Fruit fly (Drosophila melanogaster) whole organism, embryonic: ENCODE measurements around the gene CG9008.

Experiments used
- Antp ChIP-seq: fragments of 200-800 bp; sonication (Bioruptor generic); optimal IDR thresholded peaks from 3 replicates; lab custom pipeline; 2016; ENCODE audit warnings: missing biosample characterization, missing genetic modification characterization
- CG1233 ChIP-seq: fragments of 200-800 bp; sonication (Bioruptor generic); optimal IDR thresholded peaks from 4 replicates; lab custom pipeline; 2018; ENCODE audit warnings: missing biosample characterization, mild to moderate bottlenecking, missing genetic modification characterization
- CG16779 ChIP-seq: fragments of 200-800 bp; sonication (Bioruptor generic); IDR thresholded peaks from 2 replicates; pipeline ENCODE4 v1.3.6; 2022; ENCODE audit warnings: missing biosample characterization, missing genetic modification characterization
- CG30431 ChIP-seq: fragments of 200-800 bp; sonication (Bioruptor generic); optimal IDR thresholded peaks from 2 replicates; lab custom pipeline; 2017; ENCODE audit warnings: missing biosample characterization, missing genetic modification characterization
- CG31224 ChIP-seq: fragments of 200-800 bp; sonication (Bioruptor generic); IDR thresholded peaks from 2 replicates; pipeline ENCODE4 v1.3.6; 2022; ENCODE audit warnings: missing biosample characterization, missing genetic modification characterization
- Oaz ChIP-seq: fragments of 200-800 bp; sonication (Bioruptor generic); IDR thresholded peaks from 2 replicates; pipeline ENCODE4 v1.3.6; 2022; ENCODE audit warnings: missing biosample characterization, missing genetic modification characterization
- Xbp1 ChIP-seq: fragments of 200-800 bp; sonication (Bioruptor generic); optimal IDR thresholded peaks from 3 replicates; lab custom pipeline; 2016; ENCODE audit warnings: missing biosample characterization, mild to moderate bottlenecking, missing genetic modification characterization
- bbx ChIP-seq: fragments of 200-800 bp; sonication (Bioruptor generic); IDR thresholded peaks from 2 replicates; pipeline ENCODE4 v1.3.6; 2022; ENCODE audit warnings: missing biosample characterization, missing genetic modification characterization; ENCODE audit not compliant: partially characterized antibody
- cg ChIP-seq: fragments of 200-800 bp; sonication (Bioruptor generic); optimal IDR thresholded peaks from 3 replicates; lab custom pipeline; 2019; ENCODE audit warnings: missing biosample characterization, mild to moderate bottlenecking, missing genetic modification characterization, moderate library complexity
- ken ChIP-seq: fragments of 200-800 bp; sonication (Bioruptor generic); IDR thresholded peaks from 3 replicates; pipeline ENCODE4 v1.3.6; 2022; ENCODE audit warnings: missing biosample characterization, missing genetic modification characterization

DNA sequence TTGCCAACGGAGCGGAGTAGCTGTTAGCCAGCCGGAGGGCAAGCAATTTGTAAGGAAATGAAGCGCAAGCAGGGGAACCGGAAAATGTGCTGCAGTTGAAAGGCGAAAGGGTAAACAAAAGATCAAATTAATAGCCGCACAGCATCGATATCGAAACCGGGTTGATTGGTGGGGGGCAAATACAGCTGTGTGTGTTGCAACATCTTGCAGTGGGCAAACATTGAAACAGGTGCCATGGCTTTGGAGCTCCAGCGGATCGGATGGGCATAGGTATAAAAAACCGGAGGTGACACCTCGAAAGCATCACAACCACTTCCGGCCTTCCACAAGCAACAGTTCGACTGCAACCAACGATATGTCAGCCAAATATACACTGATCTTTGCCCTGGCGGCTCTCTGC lies 44.1 kb downstream of the CG9008 start, which contains the start of gene nur:
- TF ChIP-seq Antp (GFP tag; lab: Kevin White, UChicago) (no peak), Oaz (GFP tag; lab: Robert Waterston, UW) (no peak), CG30431 (GFP tag; lab: Kevin White, UChicago) (no peak), CG1233 (no peak), ken (GFP tag; lab: Robert Waterston, UW) (no peak), CG31224 (GFP tag; lab: Robert Waterston, UW) (no peak), CG16779 (GFP tag; lab: Robert Waterston, UW) (no peak), Xbp1 (GFP tag; lab: Kevin White, UChicago) (no peak), cg (no peak), bbx (no peak)
